Fruit fly (Drosophila melanogaster): ENCODE results near the gene Mur89F.

Mur89F gene

DNA sequence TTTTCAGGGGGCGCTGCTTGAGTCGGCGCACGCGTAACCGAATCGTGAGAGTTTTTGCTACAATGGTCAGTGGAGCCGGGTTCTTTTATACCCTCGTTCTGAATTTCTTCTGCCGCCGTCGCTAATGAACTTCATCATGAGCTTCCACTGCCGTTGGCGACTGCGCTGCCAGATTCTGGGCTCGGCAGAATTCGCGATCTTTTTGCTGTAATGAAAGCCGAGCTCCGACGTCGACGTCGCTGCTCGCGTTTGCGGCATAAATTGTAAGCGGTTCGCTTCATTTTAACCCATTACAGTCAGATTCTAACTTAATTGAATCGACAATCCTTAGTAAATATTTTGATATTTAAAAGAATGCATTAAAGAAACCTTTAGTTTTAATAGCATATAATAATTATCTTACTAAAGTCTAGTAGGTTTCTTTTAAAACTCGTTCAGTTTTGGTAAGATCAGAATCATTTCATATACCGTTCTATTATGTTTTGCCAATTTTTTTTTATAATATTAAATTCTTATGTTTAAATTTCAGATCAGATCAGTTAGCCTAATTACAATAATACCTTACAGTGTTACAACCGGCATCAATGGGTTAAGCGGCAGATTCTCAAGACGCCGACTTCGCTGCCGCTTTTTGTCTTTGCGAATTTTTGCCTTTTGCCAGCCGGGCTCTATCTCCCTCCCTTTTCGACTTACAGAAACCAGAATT is at the start of gene Mur89F:
Gene Mur89F, minus strand, starts transcription at position 51 of the 706 bp plus-strand sequence.
- TF ChIP-seq CG7839 (tag; optimal IDR thresholded peaks at IDR 0.05) (no peak), sug (tag; optimal IDR thresholded peaks at IDR 0.05) (no peak), abd-A (tag; optimal IDR thresholded peaks at IDR 0.05) (no peak), CG10431 (GFP tag; optimal IDR thresholded peaks at IDR 0.05) (no peak), twi (tag; optimal IDR thresholded peaks at IDR 0.05) (no peak), CG2120 (GFP tag; optimal IDR thresholded peaks at IDR 0.05) (no peak), ken (GFP tag; IDR thresholded peaks at IDR 0.05) (no peak), MBD-R2 (GFP tag; IDR thresholded peaks at IDR 0.05) (no peak), CG16815 (GFP tag; optimal IDR thresholded peaks at IDR 0.05) (no peak), NfI (GFP tag; optimal IDR thresholded peaks at IDR 0.05) (no peak), CG6272 (GFP tag; IDR thresholded peaks at IDR 0.05) (no peak), CG18764 (GFP tag; optimal IDR thresholded peaks at IDR 0.05) (no peak), Mrtf (GFP tag; IDR thresholded peaks at IDR 0.05) (no peak), CG18011 (GFP tag; optimal IDR thresholded peaks at IDR 0.05) (no peak), CG4617 (GFP tag; optimal IDR thresholded peaks at IDR 0.05; ENCODE audit: borderline replicate concordance) (no peak), CG18619 (GFP tag; optimal IDR thresholded peaks at IDR 0.05) (no peak)

DNA sequence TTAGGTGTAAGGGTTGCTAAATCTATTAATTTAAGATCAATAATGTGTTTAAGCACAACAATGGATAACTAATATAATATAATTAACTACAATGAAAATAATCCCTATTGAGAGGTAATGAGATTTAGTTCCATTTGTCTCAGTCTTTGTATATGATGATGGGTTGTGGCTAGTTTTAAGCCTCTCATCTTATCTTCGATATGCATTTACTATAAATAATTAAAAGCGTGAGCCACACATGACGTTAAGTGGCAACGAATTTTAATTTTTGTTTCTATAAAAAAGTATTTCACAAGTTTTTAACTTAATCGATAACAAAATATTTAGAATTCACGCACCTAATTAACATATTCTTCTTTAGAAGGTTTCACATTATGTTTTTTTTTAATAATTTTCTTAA is 49.3 kb upstream of the Mur89F start:
- no peak for TF ChIP-seq maf-S (GFP tag; optimal IDR thresholded peaks at IDR 0.05)
- TF ChIP-seq sens (GFP tag): peak; percentile 51

DNA sequence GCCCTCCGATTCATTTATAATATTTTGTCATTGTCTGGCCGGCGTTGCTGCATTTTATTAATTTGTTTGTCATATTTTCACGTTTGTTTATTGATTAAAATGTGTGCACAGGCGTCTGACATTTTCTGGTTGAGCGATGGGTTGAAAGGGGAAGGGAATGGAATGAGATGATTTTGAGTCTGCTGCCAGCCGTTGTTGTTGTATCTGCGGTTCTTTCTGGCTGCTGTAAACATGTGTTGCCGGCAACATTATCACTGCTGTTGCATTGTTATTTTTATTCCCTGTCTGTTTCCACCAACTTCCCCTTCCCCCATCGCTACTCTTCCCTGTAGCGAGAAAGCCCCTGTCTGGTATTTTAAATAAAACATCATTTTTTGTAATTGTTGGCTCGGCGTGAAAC is 47.3 kb upstream of the Mur89F start:
- TF ChIP-seq bbx (GFP tag; IDR thresholded peaks at IDR 0.05; ENCODE audit: partially characterized antibody) (no peak), CG4360 (GFP tag; IDR thresholded peaks at IDR 0.05) (peak; percentile 75), CG11504 (tag; optimal IDR thresholded peaks at IDR 0.05) (peak; percentile 95), chif (GFP tag; optimal IDR thresholded peaks at IDR 0.05) (no peak), NC2α (GFP tag; optimal IDR thresholded peaks at IDR 0.05) (no peak), dysf (GFP tag; IDR thresholded peaks at IDR 0.05) (no peak), psq (GFP tag; optimal IDR thresholded peaks at IDR 0.05) (no peak), CG14965 (GFP tag; optimal IDR thresholded peaks at IDR 0.05; ENCODE audit: borderline replicate concordance) (no peak), CG18011 (GFP tag; optimal IDR thresholded peaks at IDR 0.05) (no peak), sens (GFP tag) (peak; percentile 11), CG15696 (tag; optimal IDR thresholded peaks at IDR 0.05) (no peak), da (GFP tag; optimal IDR thresholded peaks at IDR 0.05) (no peak), bab2 (GFP tag; optimal IDR thresholded peaks at IDR 0.05) (no peak), CG8924 (tag; optimal IDR thresholded peaks at IDR 0.05) (no peak), Hr78 (GFP tag; optimal IDR thresholded peaks at IDR 0.05) (no peak), vvl (GFP tag; IDR thresholded peaks at IDR 0.05) (no peak), CG4820 (GFP tag; optimal IDR thresholded peaks at IDR 0.05) (no peak)

DNA sequence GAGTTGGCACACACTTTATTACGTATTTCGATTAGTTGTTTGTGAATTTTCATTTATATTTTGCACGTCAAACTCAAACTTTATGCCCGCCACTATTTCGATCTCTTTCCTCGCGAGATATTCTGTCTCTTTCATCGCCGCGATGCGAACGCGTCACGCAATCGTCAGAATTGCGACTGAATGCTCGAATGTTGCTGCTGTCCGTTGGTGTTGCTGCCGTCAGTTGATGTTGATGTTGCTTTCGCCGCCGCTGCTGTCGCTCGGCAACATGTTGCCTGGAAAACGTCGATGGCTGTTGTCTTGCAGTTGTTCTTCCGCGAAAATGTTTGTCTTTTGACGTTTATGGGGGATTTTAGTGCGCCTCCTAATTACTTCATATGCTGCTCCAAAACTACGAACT is 45.8 kb upstream of the Mur89F start:
- TF ChIP-seq CG2199 (GFP tag; IDR thresholded peaks at IDR 0.05) (0 out of 3 replicates have a peak, but pooled peaks have one; percentile 20), Asciz (GFP tag; optimal IDR thresholded peaks at IDR 0.05) (no peak), Jarid2 (GFP tag; optimal IDR thresholded peaks at IDR 0.05) (peak; percentile 19), hkb (optimal IDR thresholded peaks at IDR 0.05) (no peak), hkb (GFP tag; IDR thresholded peaks at IDR 0.05) (no peak), CG7839 (tag; optimal IDR thresholded peaks at IDR 0.05) (no peak), CG11504 (tag; optimal IDR thresholded peaks at IDR 0.05) (peak; percentile 99), CoRest (tag; optimal IDR thresholded peaks at IDR 0.05) (no peak), CG17568 (GFP tag; optimal IDR thresholded peaks at IDR 0.05) (no peak)
